Worm (Caenorhabditis elegans) whole organism, L4/young adult: ENCODE results near the gene sup-26.

Experiments used
- W03F9.2 ChIP-seq: fragments of 150-350 bp; optimal IDR thresholded peaks from 2 replicates; lab custom pipeline; 2014; ENCODE audit warnings: missing biosample characterization, missing genetic modification characterization
- dao-5 ChIP-seq: sonication (generic microtip); optimal IDR thresholded peaks from 2 replicates; lab custom pipeline; 2016; ENCODE audit warnings: missing genotype, missing genetic modification characterization, moderate library complexity, missing compliant biosample characterization
- him-1 ChIP-seq: sonication (generic microtip); optimal IDR thresholded peaks from 2 replicates; lab custom pipeline; 2016; ENCODE audit warnings: missing genotype, missing genetic modification reagents, missing genetic modification characterization, missing compliant biosample characterization

Gene sup-26

ce11 chrIII:4236178-4236577 lies 43.8 kb downstream of the sup-26 start:
- TF ChIP-seq W03F9.2 (no peak), him-1 (tag; lab: Kevin White, UChicago) (no peak), dao-5 (no peak)

DNA sequence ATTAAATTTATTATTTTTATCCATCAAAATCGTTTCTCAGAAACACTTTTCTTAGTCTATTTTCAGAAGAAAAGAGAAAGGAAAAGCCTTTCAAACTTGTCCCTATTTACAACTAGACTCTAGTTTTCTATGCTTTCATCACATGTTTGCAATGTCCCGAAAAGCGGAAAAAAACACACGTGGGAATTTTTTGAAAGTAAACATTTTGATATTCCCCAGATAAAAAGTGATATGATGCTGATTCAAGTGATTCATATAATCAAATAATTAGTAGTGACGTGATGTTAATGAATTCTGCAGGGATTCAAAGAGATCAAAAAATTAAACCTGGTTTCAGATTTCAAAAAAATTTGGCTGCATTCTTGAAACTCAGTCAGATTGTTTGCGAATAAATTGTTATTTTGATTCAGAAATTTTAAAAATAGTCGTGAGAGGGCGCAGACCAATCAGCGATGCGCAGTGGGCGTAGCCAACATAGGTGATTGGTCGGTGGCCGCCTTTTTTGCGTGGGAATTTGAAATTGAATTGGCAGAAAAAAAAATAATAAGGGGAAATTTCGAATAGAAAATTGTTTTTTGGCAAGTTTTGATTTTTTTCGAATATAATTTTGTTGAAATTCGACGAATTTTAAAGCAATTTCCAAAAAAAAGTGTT lies 45.3 kb downstream of the sup-26 start:
- TF ChIP-seq dao-5 (no peak), W03F9.2 (no peak), him-1 (tag; lab: Kevin White, UChicago) (no peak)

- TF ChIP-seq W03F9.2 (no peak), dao-5 (no peak), him-1 (tag; lab: Kevin White, UChicago) (no peak)
These were observed 47.2 kb downstream of the sup-26 start, which contains the start of gene nhr-20 for ce11 chrIII:4232811-4233269. Gene nhr-20 (minus strand): TSS chrIII:4233219.

DNA sequence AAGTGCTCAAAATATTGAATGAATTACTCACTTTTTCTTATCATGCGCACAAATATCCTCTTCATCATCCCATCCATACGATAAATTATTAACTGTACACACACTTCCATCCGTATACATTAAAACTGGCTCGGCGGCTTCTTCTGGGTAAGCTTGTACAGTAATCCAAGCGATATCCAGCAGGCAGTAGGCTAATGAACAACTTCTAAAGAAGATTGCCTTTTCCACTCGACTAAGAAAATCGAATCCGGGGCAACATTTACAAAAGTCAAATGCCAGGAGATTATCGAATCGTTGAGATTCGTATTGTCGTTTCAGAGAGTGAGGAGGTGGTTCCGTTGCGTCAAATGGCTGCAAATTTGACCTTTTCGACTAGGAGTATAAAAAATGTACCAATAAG lies 48.7 kb downstream of the sup-26 start:
- TF ChIP-seq him-1 (tag; lab: Kevin White, UChicago) (no peak), W03F9.2 (no peak), dao-5 (no peak)

DNA sequence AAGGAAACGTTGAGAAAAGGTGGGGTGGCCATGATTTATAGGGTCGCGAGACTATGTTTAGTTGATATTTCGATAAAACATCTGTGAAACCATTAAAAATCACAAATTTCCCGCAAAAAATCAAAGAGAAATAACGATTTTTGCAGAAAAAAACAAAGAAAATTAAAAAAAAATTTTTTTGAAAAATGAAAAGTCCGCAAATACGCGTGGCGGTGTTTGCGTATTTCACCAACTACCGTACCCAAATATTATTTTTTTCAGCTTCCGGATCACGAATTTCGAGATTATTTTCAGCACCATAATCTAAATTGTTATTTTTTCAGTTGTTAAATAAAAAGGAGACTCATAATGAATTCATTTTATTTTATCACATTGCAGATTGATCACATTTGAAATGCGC lies 49.9 kb downstream of the sup-26 start:
- no peak for TF ChIP-seq him-1 (tag; lab: Kevin White, UChicago)
- no peak for TF ChIP-seq W03F9.2
- no peak for TF ChIP-seq dao-5

DNA sequence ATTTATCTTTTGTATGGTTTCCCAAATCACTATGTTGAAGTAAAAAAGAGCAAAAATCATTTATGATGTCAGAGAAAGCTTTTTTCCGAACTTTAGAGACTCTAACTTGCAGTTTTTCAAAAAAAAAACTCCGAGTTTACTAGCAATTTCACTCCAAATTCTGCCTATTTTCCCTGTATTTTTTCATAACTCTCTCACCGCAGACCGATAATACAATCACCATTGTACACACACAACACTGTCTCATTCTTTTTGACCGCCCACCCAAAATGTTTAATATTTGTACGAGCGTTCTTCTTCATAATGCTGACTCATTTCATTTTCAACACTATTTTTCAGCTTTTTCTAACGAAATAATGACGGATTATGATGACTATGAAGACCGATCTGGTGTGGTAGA lies 51.2 kb downstream of the sup-26 start, which contains the start of gene F43C1.5:
Gene F43C1.5 (plus strand): TSS at position 301 of the 400 bp plus-strand sequence.
- TF ChIP-seq him-1 (tag; lab: Kevin White, UChicago), result no peak
- TF ChIP-seq W03F9.2, result no peak
- TF ChIP-seq dao-5, result no peak

DNA sequence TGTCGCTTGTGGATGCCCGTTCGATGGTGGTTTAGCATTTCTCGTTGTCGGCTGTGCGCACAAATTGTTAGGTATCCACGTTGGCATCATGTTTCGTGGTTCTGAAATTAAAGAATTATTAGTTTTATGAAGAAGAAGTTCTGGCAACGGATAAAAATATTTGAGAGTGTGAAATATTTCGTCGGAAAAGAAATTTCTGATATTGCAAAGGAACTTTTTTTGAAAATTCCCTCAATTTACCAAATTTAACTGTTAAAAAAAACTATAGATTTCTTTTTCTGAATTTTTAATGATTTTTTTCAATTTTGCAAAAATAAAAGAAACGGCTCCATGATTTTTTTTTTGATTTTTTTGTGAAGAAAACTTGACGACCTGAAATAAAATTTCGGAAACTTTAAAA lies 52.0 kb downstream of the sup-26 start, which contains the start of gene mpk-1:
Gene mpk-1 (minus strand): TSS at position 101 of the 400 bp plus-strand sequence.
- TF ChIP-seq him-1 (tag; lab: Kevin White, UChicago) (no peak), dao-5 (no peak), W03F9.2 (no peak)

DNA sequence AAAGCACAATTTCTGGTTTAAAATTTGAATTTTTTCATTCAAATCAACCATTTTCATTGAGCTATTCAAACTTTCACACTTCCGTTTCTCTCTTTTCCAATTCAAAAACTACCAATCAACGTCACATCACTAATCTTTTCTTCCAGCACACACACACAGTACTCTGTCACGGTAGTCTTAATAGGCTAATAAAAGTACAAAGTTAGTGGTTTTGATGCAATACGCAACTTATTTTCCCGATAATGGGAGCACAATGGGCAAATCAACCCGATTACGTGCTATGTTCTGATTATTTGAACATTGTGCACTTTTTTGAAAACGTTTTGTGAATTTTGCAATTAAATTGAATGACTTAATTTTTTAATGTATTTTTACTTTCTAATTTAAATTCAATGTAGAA lies 52.7 kb downstream of the sup-26 start:
- TF ChIP-seq dao-5 (no peak), W03F9.2 (no peak), him-1 (tag; lab: Kevin White, UChicago) (no peak)
